Fruit fly (Drosophila melanogaster) whole organism, embryonic: ENCODE measurements around the gene Spx.

Source experiments
- Ada2b ChIP-seq: fragments of 200-800 bp; sonication (Bioruptor generic); IDR thresholded peaks from 2 replicates; pipeline ENCODE4 v1.3.6; 2022; ENCODE audit warnings: missing biosample characterization, missing genetic modification characterization
- CG10979 ChIP-seq: fragments of 200-800 bp; sonication (Bioruptor generic); optimal IDR thresholded peaks from 2 replicates; lab custom pipeline; 2018; ENCODE audit warnings: missing biosample characterization, mild to moderate bottlenecking, missing genetic modification characterization, moderate library complexity
- CG11085 ChIP-seq: fragments of 200-800 bp; sonication (Bioruptor generic); IDR thresholded peaks from 2 replicates; pipeline ENCODE4 v1.3.6; 2022; ENCODE audit warnings: missing biosample characterization, missing genetic modification characterization
- CG11504 ChIP-seq: fragments of 200-800 bp; sonication (Bioruptor generic); optimal IDR thresholded peaks from 3 replicates; lab custom pipeline; 2019; ENCODE audit warnings: missing biosample characterization, mild to moderate bottlenecking, missing genetic modification characterization, moderate library complexity
- CG14050 ChIP-seq: fragments of 200-800 bp; sonication (Bioruptor generic); IDR thresholded peaks from 3 replicates; pipeline ENCODE4 v1.3.6; 2022; ENCODE audit warnings: missing biosample characterization, missing genetic modification characterization
- CG14860 ChIP-seq: fragments of 200-800 bp; sonication (Bioruptor generic); IDR thresholded peaks from 3 replicates; pipeline ENCODE4 v1.3.6; 2022; ENCODE audit warnings: missing biosample characterization, missing genetic modification characterization; ENCODE audit not compliant: partially characterized antibody
- CG17612 ChIP-seq: fragments of 200-800 bp; sonication (Bioruptor generic); IDR thresholded peaks from 2 replicates; pipeline ENCODE4 v1.3.6; 2022; ENCODE audit warnings: missing biosample characterization, missing genetic modification characterization
- CG18011 ChIP-seq: fragments of 200-800 bp; sonication (Bioruptor generic); optimal IDR thresholded peaks from 2 replicates; lab custom pipeline; 2017; ENCODE audit warnings: missing biosample characterization, missing genetic modification characterization, mild to moderate bottlenecking, moderate library complexity, missing genotype
- CG18262 ChIP-seq: fragments of 200-800 bp; optimal IDR thresholded peaks from 3 replicates; lab custom pipeline; 2019; ENCODE audit warnings: missing biosample characterization, mild to moderate bottlenecking, missing genetic modification characterization, moderate library complexity
- CG2129 ChIP-seq: fragments of 200-800 bp; sonication (Bioruptor generic); IDR thresholded peaks from 2 replicates; pipeline ENCODE4 v1.3.6; 2022; ENCODE audit warnings: missing biosample characterization, missing genetic modification characterization; ENCODE audit not compliant: partially characterized antibody
- CG30020 ChIP-seq: fragments of 200-800 bp; optimal IDR thresholded peaks from 2 replicates; lab custom pipeline; 2019; ENCODE audit warnings: missing biosample characterization, mild to moderate bottlenecking, missing genetic modification characterization, moderate library complexity
- CG4282 ChIP-seq: fragments of 200-800 bp; sonication (Bioruptor generic); optimal IDR thresholded peaks from 2 replicates; lab custom pipeline; 2016; ENCODE audit warnings: missing biosample characterization, missing genetic modification characterization
- CG4424 ChIP-seq: fragments of 200-800 bp; sonication (Bioruptor generic); optimal IDR thresholded peaks from 3 replicates; lab custom pipeline; 2016; ENCODE audit warnings: missing biosample characterization, missing genetic modification characterization
- CG4617 ChIP-seq: fragments of 200-800 bp; sonication (Bioruptor generic); optimal IDR thresholded peaks from 3 replicates; lab custom pipeline; 2016; ENCODE audit warnings: missing biosample characterization, missing genetic modification characterization, borderline replicate concordance
- CG6272 ChIP-seq: fragments of 200-800 bp; sonication (Bioruptor generic); IDR thresholded peaks from 2 replicates; pipeline ENCODE4 v1.3.6; 2022; ENCODE audit warnings: missing biosample characterization, missing genetic modification characterization
- CG6689 ChIP-seq: fragments of 200-800 bp; sonication (Bioruptor generic); IDR thresholded peaks from 2 replicates; pipeline ENCODE4 v1.3.6; 2022; ENCODE audit warnings: missing biosample characterization, missing genetic modification characterization
- CG6813 ChIP-seq: fragments of 200-800 bp; sonication (Bioruptor generic); optimal IDR thresholded peaks from 2 replicates; lab custom pipeline; 2017; ENCODE audit warnings: missing biosample characterization, missing genetic modification characterization, mild to moderate bottlenecking, moderate library complexity, missing genetic modification reagents
- CG7271 ChIP-seq: fragments of 200-800 bp; sonication (Bioruptor generic); optimal IDR thresholded peaks from 2 replicates; lab custom pipeline; 2018; ENCODE audit warnings: missing biosample characterization, mild to moderate bottlenecking, missing genetic modification characterization, moderate library complexity
- CG7556 ChIP-seq: fragments of 200-800 bp; sonication (Bioruptor generic); optimal IDR thresholded peaks from 2 replicates; lab custom pipeline; 2017; ENCODE audit warnings: missing biosample characterization, mild to moderate bottlenecking, missing genetic modification characterization
- CG8290 ChIP-seq, 3 experiments: fragments of 200-800 bp; sonication (Bioruptor generic); optimal IDR thresholded peaks; 2 replicates each; lab custom pipeline; 2016 to 2019; ENCODE audit warnings: missing biosample characterization in 3 of 3, missing genetic modification characterization in 3 of 3, mild to moderate bottlenecking in 2 of 3, moderate library complexity in 1 of 3
- CG8924 ChIP-seq: fragments of 200-800 bp; optimal IDR thresholded peaks from 3 replicates; lab custom pipeline; 2019; ENCODE audit warnings: missing biosample characterization, mild to moderate bottlenecking, missing genetic modification characterization, moderate library complexity
- CG9609 ChIP-seq: fragments of 200-800 bp; sonication (Bioruptor generic); optimal IDR thresholded peaks from 3 replicates; lab custom pipeline; 2016; ENCODE audit warnings: missing biosample characterization, missing genetic modification characterization
- CG9727 ChIP-seq: fragments of 200-800 bp; sonication (Bioruptor generic); optimal IDR thresholded peaks from 3 replicates; lab custom pipeline; 2017; ENCODE audit warnings: missing biosample characterization, mild to moderate bottlenecking, missing genetic modification characterization
- Ets65A ChIP-seq: fragments of 200-800 bp; sonication (Bioruptor generic); peaks from one replicate; lab custom pipeline; 2016; ENCODE audit warnings: missing biosample characterization, missing genetic modification characterization
- HmgZ ChIP-seq: fragments of 200-800 bp; sonication (Bioruptor generic); optimal IDR thresholded peaks from 2 replicates; lab custom pipeline; 2018; ENCODE audit warnings: missing biosample characterization, mild to moderate bottlenecking, missing genetic modification characterization
- Jarid2 ChIP-seq: fragments of 200-800 bp; sonication (Bioruptor generic); optimal IDR thresholded peaks from 3 replicates; lab custom pipeline; 2017; ENCODE audit warnings: mild to moderate bottlenecking, missing biosample characterization, missing genetic modification reagents, missing genetic modification characterization
- Kr ChIP-seq: fragments of 200-800 bp; sonication (Bioruptor generic); optimal IDR thresholded peaks from 2 replicates; lab custom pipeline; 2017; ENCODE audit warnings: missing biosample characterization, mild to moderate bottlenecking, missing genetic modification characterization
- Lpt ChIP-seq: fragments of >200 bp; optimal IDR thresholded peaks from 2 replicates; lab custom pipeline; 2018; ENCODE audit warnings: missing biosample characterization, missing genetic modification characterization
- Mrtf ChIP-seq: fragments of 200-800 bp; sonication (Bioruptor generic); IDR thresholded peaks from 3 replicates; pipeline ENCODE4 v1.3.6; 2022; ENCODE audit warnings: missing biosample characterization, missing genetic modification characterization
- Myb ChIP-seq: fragments of 200-800 bp; sonication (Bioruptor generic); optimal IDR thresholded peaks from 2 replicates; lab custom pipeline; 2016; ENCODE audit warnings: missing biosample characterization, missing genetic modification characterization
- Rfx ChIP-seq: fragments of 200-800 bp; sonication (Bioruptor generic); IDR thresholded peaks from 2 replicates; pipeline ENCODE4 v1.3.6; 2022; ENCODE audit warnings: missing biosample characterization, missing genetic modification characterization
- Tbp ChIP-seq: fragments of >200 bp; optimal IDR thresholded peaks from 2 replicates; lab custom pipeline; 2018; ENCODE audit warnings: missing biosample characterization, missing genetic modification characterization
- Vsx1 ChIP-seq: fragments of 200-800 bp; sonication (Bioruptor generic); optimal IDR thresholded peaks from 2 replicates; lab custom pipeline; 2017; ENCODE audit warnings: missing biosample characterization, mild to moderate bottlenecking, missing genetic modification characterization, missing genetic modification reagents
- ara ChIP-seq: fragments of 200-800 bp; sonication (Bioruptor generic); IDR thresholded peaks from 2 replicates; pipeline ENCODE4 v1.3.6; 2022; ENCODE audit warnings: missing biosample characterization, missing genetic modification characterization
- ase ChIP-seq: fragments of 200-800 bp; sonication (Bioruptor generic); IDR thresholded peaks from 3 replicates; pipeline ENCODE4 v1.3.6; 2022; ENCODE audit warnings: missing biosample characterization, missing genetic modification characterization
- bcd ChIP-seq: fragments of 200-800 bp; sonication (Bioruptor generic); optimal IDR thresholded peaks from 2 replicates; lab custom pipeline; 2017; ENCODE audit warnings: missing biosample characterization, mild to moderate bottlenecking, missing genetic modification characterization
- bigmax ChIP-seq: fragments of 200-800 bp; sonication (Bioruptor generic); optimal IDR thresholded peaks from 2 replicates; lab custom pipeline; 2018; ENCODE audit warnings: missing biosample characterization, mild to moderate bottlenecking, missing genetic modification characterization
- caup ChIP-seq: fragments of 200-800 bp; sonication (Bioruptor generic); optimal IDR thresholded peaks from 3 replicates; lab custom pipeline; 2017; ENCODE audit warnings: missing biosample characterization, mild to moderate bottlenecking, missing genetic modification characterization, moderate library complexity; ENCODE audit not compliant: severe bottlenecking
- dpn ChIP-seq, 2 experiments: fragments of 200-800 bp; sonication (Bioruptor generic); optimal IDR thresholded peaks; 3 replicates each; lab custom pipeline; 2016; ENCODE audit warnings: missing biosample characterization in 2 of 2, missing genetic modification characterization in 2 of 2
- ems ChIP-seq: fragments of 200-800 bp; sonication (Bioruptor generic); optimal IDR thresholded peaks from 3 replicates; lab custom pipeline; 2016; ENCODE audit warnings: missing biosample characterization, missing genetic modification characterization
- fd3F ChIP-seq: fragments of 200-800 bp; sonication (Bioruptor generic); optimal IDR thresholded peaks from 2 replicates; lab custom pipeline; 2018; ENCODE audit warnings: missing biosample characterization, mild to moderate bottlenecking, missing genetic modification characterization, moderate library complexity
- gcm2 ChIP-seq: fragments of 200-800 bp; sonication (Bioruptor generic); optimal IDR thresholded peaks from 2 replicates; lab custom pipeline; 2016; ENCODE audit warnings: missing biosample characterization, missing genetic modification characterization
- klu ChIP-seq: fragments of 200-800 bp; sonication (Bioruptor generic); IDR thresholded peaks from 2 replicates; pipeline ENCODE4 v1.3.6; 2022; ENCODE audit warnings: missing biosample characterization, missing genetic modification characterization
- lilli ChIP-seq: fragments of 200-800 bp; sonication (Bioruptor generic); optimal IDR thresholded peaks from 3 replicates; lab custom pipeline; 2016; ENCODE audit warnings: missing biosample characterization, missing genetic modification characterization
- mld ChIP-seq: fragments of 200-800 bp; sonication (Bioruptor generic); IDR thresholded peaks from 3 replicates; pipeline ENCODE4 v1.3.6; 2022; ENCODE audit warnings: missing biosample characterization, missing genetic modification characterization; ENCODE audit not compliant: partially characterized antibody
- nmo ChIP-seq: fragments of 200-800 bp; sonication (Bioruptor generic); optimal IDR thresholded peaks from 2 replicates; lab custom pipeline; 2018; ENCODE audit warnings: missing biosample characterization, mild to moderate bottlenecking, missing genetic modification characterization, moderate library complexity
- pnt ChIP-seq: fragments of 200-800 bp; sonication (Bioruptor generic); optimal IDR thresholded peaks from 3 replicates; lab custom pipeline; 2016; ENCODE audit warnings: missing biosample characterization, missing genetic modification characterization
- slp2 ChIP-seq: fragments of 200-800 bp; sonication (Bioruptor generic); optimal IDR thresholded peaks from 2 replicates; lab custom pipeline; 2016; ENCODE audit warnings: missing biosample characterization, missing genetic modification characterization
- sr ChIP-seq: fragments of 200-800 bp; sonication (Bioruptor generic); IDR thresholded peaks from 3 replicates; pipeline ENCODE4 v1.3.6; 2022; ENCODE audit warnings: missing biosample characterization, missing genetic modification characterization
- tap ChIP-seq: fragments of 200-800 bp; optimal IDR thresholded peaks from 3 replicates; lab custom pipeline; 2019; ENCODE audit warnings: missing biosample characterization, mild to moderate bottlenecking, missing genetic modification characterization, moderate library complexity
- z ChIP-seq: fragments of 200-800 bp; sonication (Bioruptor generic); IDR thresholded peaks from 3 replicates; pipeline ENCODE4 v1.3.6; 2022; ENCODE audit warnings: missing biosample characterization, missing genetic modification characterization

Spx gene

dm6 chrX:6287842-6288241, 32.2 kb downstream of the Spx start, which contains the start of the genes Top3beta and wuho (continued):
- TF ChIP-seq nmo (GFP tag; lab: Kevin White, UChicago), result peak; percentile 47
- TF ChIP-seq pnt (GFP tag; lab: Kevin White, UChicago), result no peak
- TF ChIP-seq HmgZ (tag; lab: Kevin White, UChicago), result peak; percentile 85
- TF ChIP-seq Kr (GFP tag; lab: Kevin White, UChicago), result no peak
- no peak for TF ChIP-seq CG17612
- peak; percentile 25 for TF ChIP-seq CG18011 (GFP tag; lab: Kevin White, UChicago)
- no peak for TF ChIP-seq CG9609
- TF ChIP-seq bigmax, result peak; percentile 44
- no peak for TF ChIP-seq CG6689 (GFP tag; lab: Robert Waterston, UW)
- TF ChIP-seq CG30020 (tag; lab: Kevin White, UChicago), result peak; percentile 41
- TF ChIP-seq CG9727, result no peak
- peak; percentile 97 for TF ChIP-seq CG4617 (GFP tag; lab: Kevin White, UChicago)
- peak; percentile 45 for TF ChIP-seq CG8290 (GFP tag; optimal IDR thresholded peaks at IDR 0.05; lab: Kevin White, UChicago)
- peak; percentile 2 to 90 for TF ChIP-seq CG8290 (tag; optimal IDR thresholded peaks at IDR 0.05; lab: Kevin White, UChicago)
- TF ChIP-seq Mrtf, result no peak
- TF ChIP-seq CG4424, result peak; percentile 6
- peak; percentile 83 for TF ChIP-seq mld (GFP tag; lab: Robert Waterston, UW)
- TF ChIP-seq ara (GFP tag; lab: Robert Waterston, UW), result no peak
- TF ChIP-seq caup (GFP tag; lab: Kevin White, UChicago), result peak; percentile 62
- TF ChIP-seq bcd (GFP tag; lab: Kevin White, UChicago), result peak; percentile 68
- TF ChIP-seq ems, result peak; percentile 43
- TF ChIP-seq CG6272 (GFP tag; lab: Robert Waterston, UW), result no peak
- no peak for TF ChIP-seq CG11504 (tag; lab: Kevin White, UChicago)
- no peak for TF ChIP-seq sr (GFP tag; lab: Robert Waterston, UW)
- TF ChIP-seq Myb, result peak; percentile 76
- no peak for TF ChIP-seq CG18262
- TF ChIP-seq CG7556, result no peak
- TF ChIP-seq Ada2b, result no peak
- TF ChIP-seq Tbp (GFP tag; lab: Kevin White, UChicago), result no peak
- peak; percentile 66 for TF ChIP-seq lilli (GFP tag; lab: Kevin White, UChicago)
- no peak for TF ChIP-seq slp2 (GFP tag; lab: Kevin White, UChicago)
- no peak for TF ChIP-seq CG4282 (GFP tag; lab: Kevin White, UChicago)
- TF ChIP-seq CG7271 (tag; lab: Kevin White, UChicago), result peak; percentile 26
- TF ChIP-seq CG14860 (GFP tag; lab: Robert Waterston, UW), result peak; percentile 69
- TF ChIP-seq CG2129, result 0 out of 2 replicates have a peak, but pooled peaks have one; percentile 16
- TF ChIP-seq Ets65A (GFP tag; lab: Kevin White, UChicago), result peak; percentile 90
- TF ChIP-seq CG8924 (tag; lab: Kevin White, UChicago), result peak; percentile 58
- no peak for TF ChIP-seq ase (GFP tag; lab: Robert Waterston, UW)
- TF ChIP-seq Rfx, result peak; percentile 44; the same call in 1 of the 2 replicates
- TF ChIP-seq Jarid2 (GFP tag; lab: Kevin White, UChicago), result no peak
- no peak for TF ChIP-seq Lpt (GFP tag; lab: Kevin White, UChicago)
- no peak for TF ChIP-seq tap (tag; lab: Kevin White, UChicago)
- no peak for TF ChIP-seq Vsx1 (GFP tag; lab: Kevin White, UChicago)
- no peak for TF ChIP-seq z (GFP tag; lab: Robert Waterston, UW)
- no peak for TF ChIP-seq CG14050 (GFP tag; lab: Robert Waterston, UW)
- TF ChIP-seq CG11085, result no peak
- TF ChIP-seq dpn (GFP tag; optimal IDR thresholded peaks at IDR 0.05; lab: Kevin White, UChicago), result peak; percentile 51 to 60
- no peak for TF ChIP-seq klu (GFP tag; lab: Robert Waterston, UW)
- no peak for TF ChIP-seq fd3F (GFP tag; lab: Kevin White, UChicago)
- TF ChIP-seq gcm2 (GFP tag; lab: Kevin White, UChicago), result peak; percentile 20
- TF ChIP-seq CG10979 (tag; lab: Kevin White, UChicago), result no peak
- no peak for TF ChIP-seq CG6813 (GFP tag; lab: Kevin White, UChicago)
